Worm (Caenorhabditis elegans) whole organism, L1 larva: ENCODE measurements around the gene Y38H8A.7.

Source experiments
- C04F5.9 ChIP-seq: sonication (generic microtip); optimal IDR thresholded peaks from 2 replicates; lab custom pipeline; 2016; ENCODE audit warnings: missing genetic modification characterization, missing compliant biosample characterization
- C16A3.4 ChIP-seq: fragments of 150-350 bp; optimal IDR thresholded peaks from 2 replicates; lab custom pipeline; 2014; ENCODE audit warnings: missing biosample characterization, missing genetic modification characterization
- Y116A8C.19 ChIP-seq: sonication (generic microtip); optimal IDR thresholded peaks from 2 replicates; lab custom pipeline; 2016; ENCODE audit warnings: missing compliant biosample characterization, missing genetic modification characterization, borderline replicate concordance
- aha-1 ChIP-seq: fragments of 150-350 bp; optimal IDR thresholded peaks from 2 replicates; lab custom pipeline; 2014; ENCODE audit warnings: missing biosample characterization, missing genetic modification characterization
- ceh-82 ChIP-seq, 3 experiments: fragments of 150-350 bp in 1 of 3; sonication (generic microtip) in 2 of 3; optimal IDR thresholded peaks; 2 replicates each; lab custom pipeline; 2014 to 2017; ENCODE audit warnings: missing biosample characterization in 3 of 3, missing genetic modification characterization in 3 of 3
- dpl-1 ChIP-seq, 3 experiments: fragments of 150-350 bp in 2 of 3; sonication (generic microtip) in 1 of 3; optimal IDR thresholded peaks; 2 replicates each; lab custom pipeline; 2014 to 2017; ENCODE audit warnings: missing biosample characterization in 3 of 3, missing genetic modification characterization in 3 of 3, missing genetic modification reagents in 3 of 3
- efl-1 ChIP-seq, 4 experiments: fragments of 150-350 bp; optimal IDR thresholded peaks in 3 of 4; peaks in 1 of 4; 1 replicate in 1 of 4; 2 replicates in 3 of 4; lab custom pipeline; 2014; ENCODE audit warnings: missing biosample characterization in 2 of 4, missing genetic modification characterization in 2 of 4, missing genetic modification reagents in 2 of 4
- egl-27 ChIP-seq, 2 experiments: fragments of 150-350 bp in 1 of 2; sonication (generic microtip); optimal IDR thresholded peaks; 3 replicates each; lab custom pipeline; 2017 to 2018; ENCODE audit warnings: missing biosample characterization in 2 of 2, missing genetic modification characterization in 2 of 2, missing genetic modification reagents in 2 of 2
- elt-3 ChIP-seq, 6 experiments: fragments of 150-350 bp in 1 of 6; sonication (generic microtip); optimal IDR thresholded peaks; 2 replicates each; lab custom pipeline; 2017 to 2018; ENCODE audit warnings: missing biosample characterization in 6 of 6, missing genetic modification characterization in 6 of 6, inconsistent platforms in 1 of 6
- ets-5 ChIP-seq: fragments of 200-800 bp; sonication (Bioruptor generic); IDR thresholded peaks from 2 replicates; pipeline ENCODE4 v1.3.6; 2022; ENCODE audit warnings: missing genetic modification characterization, missing compliant biosample characterization
- fkh-10 ChIP-seq: sonication (generic microtip); optimal IDR thresholded peaks from 2 replicates; lab custom pipeline; 2017; ENCODE audit warnings: missing biosample characterization, missing genetic modification reagents, missing genetic modification characterization
- fkh-8 ChIP-seq: sonication (generic microtip); optimal IDR thresholded peaks from 2 replicates; lab custom pipeline; 2016; ENCODE audit warnings: mild to moderate bottlenecking, missing genetic modification characterization, missing compliant biosample characterization
- hlh-17 ChIP-seq: fragments of 200-800 bp; sonication (Bioruptor generic); optimal IDR thresholded peaks from 2 replicates; lab custom pipeline; 2018; ENCODE audit warnings: missing genetic modification characterization, mild to moderate bottlenecking, missing compliant biosample characterization, moderate library complexity, borderline replicate concordance
- hlh-4 ChIP-seq: sonication (generic microtip); optimal IDR thresholded peaks from 2 replicates; lab custom pipeline; 2016; ENCODE audit warnings: mild to moderate bottlenecking, missing genetic modification characterization, missing compliant biosample characterization
- hpl-2 ChIP-seq: fragments of 150-350 bp; optimal IDR thresholded peaks from 2 replicates; lab custom pipeline; 2014; ENCODE audit warnings: missing biosample characterization, missing genetic modification reagents, missing genetic modification characterization
- isw-1 ChIP-seq: fragments of 200-800 bp; sonication (Bioruptor generic); IDR thresholded peaks from 2 replicates; pipeline ENCODE4 v1.3.6; 2022; ENCODE audit warnings: missing genetic modification characterization, missing compliant biosample characterization
- jun-1 ChIP-seq: fragments of 150-350 bp; optimal IDR thresholded peaks from 2 replicates; lab custom pipeline; 2014; ENCODE audit warnings: missing biosample characterization, missing genetic modification reagents, missing genetic modification characterization
- lin-13 ChIP-seq: fragments of 150-350 bp; optimal IDR thresholded peaks from 2 replicates; lab custom pipeline; 2014; ENCODE audit warnings: missing biosample characterization, missing genetic modification reagents, missing genetic modification characterization
- lin-14 ChIP-seq: fragments of 200-800 bp; sonication (Bioruptor generic); optimal IDR thresholded peaks from 2 replicates; lab custom pipeline; 2018; ENCODE audit warnings: mild to moderate bottlenecking, missing genetic modification characterization, moderate library complexity, missing compliant biosample characterization
- lin-15B ChIP-seq: fragments of 150-350 bp; sonication (generic microtip); optimal IDR thresholded peaks from 3 replicates; lab custom pipeline; 2014; ENCODE audit warnings: missing biosample characterization, missing genetic modification characterization
- lin-39 ChIP-seq: fragments of 150-350 bp; optimal IDR thresholded peaks from 2 replicates; lab custom pipeline; 2014; ENCODE audit warnings: missing biosample characterization, missing genetic modification reagents, missing genetic modification characterization
- mab-9 ChIP-seq: fragments of 200-800 bp; sonication (Bioruptor generic); IDR thresholded peaks from 2 replicates; pipeline ENCODE4 v1.3.6; 2022; ENCODE audit warnings: missing genetic modification reagents, missing genetic modification characterization, missing compliant biosample characterization
- mef-2 ChIP-seq: fragments of 150-350 bp; optimal IDR thresholded peaks from 2 replicates; lab custom pipeline; 2014; ENCODE audit warnings: missing biosample characterization, missing genetic modification characterization
- mep-1 ChIP-seq: fragments of 150-350 bp; optimal IDR thresholded peaks from 2 replicates; lab custom pipeline; 2014; ENCODE audit warnings: missing biosample characterization, missing genetic modification characterization
- nhr-12 ChIP-seq: sonication (generic microtip); optimal IDR thresholded peaks from 2 replicates; lab custom pipeline; 2017; ENCODE audit warnings: missing biosample characterization, missing genetic modification characterization
- nhr-19 ChIP-seq: fragments of 200-800 bp; sonication (Bioruptor generic); conservative IDR thresholded peaks from 2 replicates; pipeline ENCODE4 v1.3.6; 2022; ENCODE audit warnings: missing genetic modification characterization, missing compliant biosample characterization
- nhr-20 ChIP-seq: sonication (generic microtip); optimal IDR thresholded peaks from 2 replicates; lab custom pipeline; 2016; ENCODE audit warnings: mild to moderate bottlenecking, missing genetic modification characterization, missing compliant biosample characterization
- nhr-237 ChIP-seq: fragments of 150-350 bp; optimal IDR thresholded peaks from 2 replicates; lab custom pipeline; 2014; ENCODE audit warnings: missing biosample characterization, missing genetic modification characterization
- nhr-28 ChIP-seq: fragments of 150-350 bp; optimal IDR thresholded peaks from 2 replicates; lab custom pipeline; 2014; ENCODE audit warnings: missing biosample characterization, missing genetic modification characterization
- nhr-47 ChIP-seq: sonication (generic microtip); optimal IDR thresholded peaks from 2 replicates; lab custom pipeline; 2016; ENCODE audit warnings: mild to moderate bottlenecking, missing genetic modification characterization, moderate library complexity, missing compliant biosample characterization
- nhr-76 ChIP-seq: sonication (generic microtip); optimal IDR thresholded peaks from 2 replicates; lab custom pipeline; 2017; ENCODE audit warnings: missing biosample characterization, missing genetic modification characterization
- nhr-77 ChIP-seq: fragments of 150-350 bp; optimal IDR thresholded peaks from 2 replicates; lab custom pipeline; 2014; ENCODE audit warnings: missing biosample characterization, missing genetic modification characterization
- pqm-1 ChIP-seq: sonication (generic microtip); optimal IDR thresholded peaks from 3 replicates; lab custom pipeline; 2017; ENCODE audit warnings: missing biosample characterization, missing genetic modification characterization
- rnt-1 ChIP-seq: sonication (generic microtip); optimal IDR thresholded peaks from 2 replicates; lab custom pipeline; 2016; ENCODE audit warnings: mild to moderate bottlenecking, missing genetic modification characterization, moderate library complexity, missing compliant biosample characterization
- snu-23 ChIP-seq: sonication (generic microtip); optimal IDR thresholded peaks from 2 replicates; lab custom pipeline; 2016; ENCODE audit warnings: missing genetic modification characterization, missing compliant biosample characterization
- tbx-2 ChIP-seq: sonication (generic microtip); optimal IDR thresholded peaks from 2 replicates; lab custom pipeline; 2016; ENCODE audit warnings: missing genetic modification characterization, missing compliant biosample characterization
- unc-86 ChIP-seq: sonication (generic microtip); optimal IDR thresholded peaks from 2 replicates; lab custom pipeline; 2016; ENCODE audit warnings: missing genetic modification characterization, missing compliant biosample characterization
- vab-15 ChIP-seq: sonication (generic microtip); optimal IDR thresholded peaks from 2 replicates; lab custom pipeline; 2017; ENCODE audit warnings: missing genotype, mild to moderate bottlenecking, missing genetic modification characterization, missing compliant biosample characterization
- xbp-1 ChIP-seq: sonication (generic microtip); optimal IDR thresholded peaks from 2 replicates; lab custom pipeline; 2016; ENCODE audit warnings: missing genetic modification characterization, missing compliant biosample characterization
- zag-1 ChIP-seq: fragments of 150-350 bp; optimal IDR thresholded peaks from 2 replicates; lab custom pipeline; 2014; ENCODE audit warnings: missing biosample characterization, missing genetic modification characterization
- zip-4 ChIP-seq: fragments of 200-800 bp; sonication (Bioruptor generic); optimal IDR thresholded peaks from 2 replicates; lab custom pipeline; 2018; ENCODE audit warnings: mild to moderate bottlenecking, missing genetic modification characterization, moderate library complexity, missing compliant biosample characterization

Y38H8A.7 gene

DNA sequence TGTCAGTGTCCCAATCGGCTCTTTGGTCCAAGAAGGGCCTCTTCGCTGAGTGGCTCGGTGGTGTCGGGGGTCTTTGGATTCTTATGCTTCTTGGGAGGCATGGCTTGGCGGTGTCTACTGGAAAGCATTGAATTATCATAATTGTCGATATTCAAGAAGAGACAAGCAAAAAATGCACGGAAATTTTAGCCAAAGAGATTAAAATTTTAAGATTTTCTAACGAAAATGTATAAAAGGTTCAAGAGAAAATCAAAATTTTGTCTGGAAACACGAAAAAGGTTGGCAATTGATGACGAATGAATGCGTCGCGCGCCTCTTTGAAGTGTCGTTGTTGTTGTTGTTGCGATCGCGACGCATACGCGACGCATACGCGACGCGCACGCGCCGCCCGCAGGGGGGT lies 5.6 kb downstream of the Y38H8A.7 start, which contains the start of gene Y38H8A.12:
Y38H8A.12 (minus strand) TSS at position 101 of the 400 bp plus-strand sequence.
- TF ChIP-seq aha-1 (tag; lab: Kevin White, UChicago): no peak
- no peak for TF ChIP-seq nhr-28 (tag; lab: Kevin White, UChicago)
- TF ChIP-seq fkh-8: no peak
- TF ChIP-seq zip-4: no peak
- TF ChIP-seq vab-15: no peak
- TF ChIP-seq tbx-2 (tag; lab: Kevin White, UChicago): no peak
- no peak for TF ChIP-seq mab-9 (GFP tag; lab: Robert Waterston, UW)
- TF ChIP-seq isw-1 (GFP tag; lab: Robert Waterston, UW): no peak
- no peak for TF ChIP-seq unc-86
- TF ChIP-seq fkh-10 (GFP tag; lab: Kevin White, UChicago): no peak
- TF ChIP-seq nhr-47 (tag; lab: Kevin White, UChicago): no peak
- TF ChIP-seq hpl-2 (GFP tag; lab: Kevin White, UChicago): no peak
- TF ChIP-seq dpl-1 (GFP tag; optimal IDR thresholded peaks at IDR 0.05; lab: Kevin White, UChicago): no peak
- no peak for TF ChIP-seq ets-5 (GFP tag; lab: Robert Waterston, UW)
- no peak for TF ChIP-seq lin-39 (tag; lab: Kevin White, UChicago)
- TF ChIP-seq nhr-19 (GFP tag; lab: Robert Waterston, UW): no peak
- no peak for TF ChIP-seq lin-15B (tag; lab: Kevin White, UChicago)
- TF ChIP-seq C04F5.9 (tag; lab: Kevin White, UChicago): no peak
- no peak for TF ChIP-seq pqm-1
- TF ChIP-seq xbp-1 (tag; lab: Kevin White, UChicago): no peak

DNA sequence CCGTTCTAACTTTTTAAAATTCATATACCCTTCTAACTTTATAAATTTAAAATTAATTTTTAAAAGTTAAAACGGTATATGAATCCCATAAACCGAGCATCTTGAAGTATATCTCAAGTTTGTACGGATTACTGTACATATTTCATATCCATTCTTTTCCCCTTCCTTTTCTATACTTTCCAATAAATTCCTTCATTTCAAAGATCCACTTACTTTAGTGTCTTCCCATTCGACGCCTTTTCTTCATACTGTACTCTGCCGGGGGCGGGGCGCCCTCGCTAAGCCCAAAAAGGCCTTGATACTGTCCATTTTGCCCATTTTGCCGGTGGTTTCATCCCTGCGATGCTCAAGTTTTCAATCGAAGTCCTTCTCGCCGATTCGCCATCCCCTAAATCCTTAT lies 10.5 kb downstream of the Y38H8A.7 start, which contains the start of gene fezf-1:
fezf-1 (plus strand) TSS at position 301 of the 400 bp plus-strand sequence.
- no peak for TF ChIP-seq nhr-237 (tag; lab: Kevin White, UChicago)
- no peak for TF ChIP-seq Y116A8C.19 (tag; lab: Kevin White, UChicago)
- no peak for TF ChIP-seq mab-9 (GFP tag; lab: Robert Waterston, UW)
- TF ChIP-seq nhr-12 (tag; lab: Kevin White, UChicago): no peak
- TF ChIP-seq pqm-1: no peak
- no peak for TF ChIP-seq jun-1 (tag; lab: Kevin White, UChicago)
- TF ChIP-seq zag-1 (tag; lab: Kevin White, UChicago): no peak
- no peak for TF ChIP-seq snu-23 (GFP tag; lab: Kevin White, UChicago)
- no peak for TF ChIP-seq rnt-1 (tag; lab: Kevin White, UChicago)

DNA sequence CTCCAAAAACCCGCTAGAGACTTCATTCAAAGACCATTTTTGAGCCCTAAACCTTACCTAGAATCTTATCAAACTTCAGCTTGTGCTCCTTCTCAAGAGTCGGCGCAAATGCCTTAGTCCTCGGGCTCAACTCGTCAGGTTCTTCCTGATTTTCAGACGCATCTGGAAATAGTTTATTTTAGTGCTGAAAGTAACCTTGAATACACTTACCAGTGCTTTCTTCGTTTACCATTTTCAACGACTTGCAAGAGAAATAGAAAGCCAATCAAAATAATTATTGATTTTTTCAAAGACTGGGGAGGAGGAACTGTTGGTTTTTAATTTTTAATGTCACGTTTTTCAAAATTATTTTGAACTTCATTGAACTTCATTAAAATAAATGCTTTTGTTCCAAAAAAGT lies 16.7 kb downstream of the Y38H8A.7 start, which contains the start of the genes ttbk-8.1 and Y38H8A.4:
ttbk-8.1 (plus strand) TSS at position 301 of the 400 bp plus-strand sequence.
Y38H8A.4 (minus strand) TSS at position 366 of the 400 bp plus-strand sequence.
- TF ChIP-seq nhr-28 (tag; lab: Kevin White, UChicago) (no peak), C16A3.4 (tag; lab: Kevin White, UChicago) (no peak), efl-1 (optimal IDR thresholded peaks at IDR 0.05; lab: Kevin White, UChicago) (no peak), efl-1 (GFP tag; optimal IDR thresholded peaks at IDR 0.05 in 1 of 2; lab: Kevin White, UChicago) (no peak), lin-13 (GFP tag; lab: Kevin White, UChicago) (no peak), nhr-12 (tag; lab: Kevin White, UChicago) (no peak), nhr-76 (tag; lab: Kevin White, UChicago) (no peak), isw-1 (GFP tag; lab: Robert Waterston, UW) (no peak), elt-3 (tag; optimal IDR thresholded peaks at IDR 0.05; lab: Kevin White, UChicago) (no peak), xbp-1 (tag; lab: Kevin White, UChicago) (no peak), ceh-82 (tag; optimal IDR thresholded peaks at IDR 0.05; lab: Kevin White, UChicago) (no peak), egl-27 (tag; optimal IDR thresholded peaks at IDR 0.05; lab: Kevin White, UChicago) (no peak), hlh-4 (tag; lab: Kevin White, UChicago) (no peak), hlh-17 (no peak), mef-2 (tag; lab: Kevin White, UChicago) (no peak), nhr-20 (tag; lab: Kevin White, UChicago) (no peak), nhr-77 (tag; lab: Kevin White, UChicago) (no peak), lin-14 (GFP tag; lab: Kevin White, UChicago) (no peak), mep-1 (tag; lab: Kevin White, UChicago) (no peak)
- TF ChIP-seq, all 84 proteins: peak for 0
